Fruit fly (Drosophila melanogaster) whole organism, embryonic: Measurements from ENCODE around the gene CG32032.
A peak's percentile ranks its signal among the peaks of the same experiment; 100 is the strongest.

Source experiments
- Atf-2 ChIP-seq: fragments of 200-800 bp; sonication (Bioruptor generic); optimal IDR thresholded peaks from 2 replicates; lab custom pipeline; 2016; ENCODE audit warnings: missing biosample characterization, missing genetic modification characterization
- CG11398 ChIP-seq: fragments of 200-800 bp; sonication (Bioruptor generic); optimal IDR thresholded peaks from 2 replicates; lab custom pipeline; 2016; ENCODE audit warnings: missing biosample characterization, missing genetic modification characterization
- CG12391 ChIP-seq: fragments of 200-800 bp; sonication (Bioruptor generic); optimal IDR thresholded peaks from 3 replicates; lab custom pipeline; 2018; ENCODE audit warnings: missing biosample characterization, mild to moderate bottlenecking, missing genetic modification characterization, moderate library complexity
- CG14441 ChIP-seq: fragments of 200-800 bp; sonication (Bioruptor generic); IDR thresholded peaks from 2 replicates; pipeline ENCODE4 v1.3.6; 2022; ENCODE audit warnings: missing biosample characterization, missing genetic modification characterization
- CG17359 ChIP-seq: fragments of 200-800 bp; sonication (Bioruptor generic); optimal IDR thresholded peaks from 3 replicates; lab custom pipeline; 2018; ENCODE audit warnings: missing biosample characterization, mild to moderate bottlenecking, missing genetic modification characterization, moderate library complexity
- CG17568 ChIP-seq: fragments of 200-800 bp; sonication (Bioruptor generic); optimal IDR thresholded peaks from 2 replicates; lab custom pipeline; 2018; ENCODE audit warnings: missing biosample characterization, mild to moderate bottlenecking, missing genetic modification characterization, moderate library complexity
- CG2199 ChIP-seq: fragments of 200-800 bp; sonication (Bioruptor generic); IDR thresholded peaks from 3 replicates; pipeline ENCODE4 v1.3.6; 2022; ENCODE audit warnings: missing biosample characterization, missing genetic modification characterization
- CG2875 ChIP-seq: fragments of 200-800 bp; sonication (Bioruptor generic); optimal IDR thresholded peaks from 2 replicates; lab custom pipeline; 2017; ENCODE audit warnings: missing biosample characterization, mild to moderate bottlenecking, missing genetic modification characterization, missing genetic modification reagents
- CG30020 ChIP-seq: fragments of 200-800 bp; optimal IDR thresholded peaks from 2 replicates; lab custom pipeline; 2019; ENCODE audit warnings: missing biosample characterization, mild to moderate bottlenecking, missing genetic modification characterization, moderate library complexity
- CG32767 ChIP-seq: fragments of 200-800 bp; sonication (Bioruptor generic); IDR thresholded peaks from 2 replicates; pipeline ENCODE4 v1.3.6; 2022; ENCODE audit warnings: missing biosample characterization, missing genetic modification characterization
- CG34376 ChIP-seq: fragments of 200-800 bp; sonication (Bioruptor generic); optimal IDR thresholded peaks from 2 replicates; lab custom pipeline; 2018; ENCODE audit warnings: missing biosample characterization, mild to moderate bottlenecking, missing genetic modification characterization
- CG4328 ChIP-seq: fragments of 200-800 bp; sonication (Bioruptor generic); optimal IDR thresholded peaks from 3 replicates; lab custom pipeline; 2017; ENCODE audit warnings: missing biosample characterization, missing genetic modification reagents, missing genetic modification characterization
- CG8281 ChIP-seq: fragments of 200-800 bp; sonication (Bioruptor generic); optimal IDR thresholded peaks from 2 replicates; lab custom pipeline; 2018; ENCODE audit warnings: missing biosample characterization, mild to moderate bottlenecking, missing genetic modification characterization, moderate library complexity
- CG8290 ChIP-seq, 3 experiments: fragments of 200-800 bp; sonication (Bioruptor generic); optimal IDR thresholded peaks; 2 replicates each; lab custom pipeline; 2016 to 2019; ENCODE audit warnings: missing biosample characterization in 3 of 3, missing genetic modification characterization in 3 of 3, mild to moderate bottlenecking in 2 of 3, moderate library complexity in 1 of 3
- Dll ChIP-seq: fragments of 200-800 bp; sonication (Bioruptor generic); IDR thresholded peaks from 4 replicates; pipeline ENCODE4 v1.3.6; 2022; ENCODE audit warnings: missing biosample characterization, missing genetic modification characterization; ENCODE audit not compliant: partially characterized antibody
- Doc2 ChIP-seq: fragments of 200-800 bp; sonication (Bioruptor generic); IDR thresholded peaks from 2 replicates; pipeline ENCODE4 v1.3.6; 2022; ENCODE audit warnings: missing biosample characterization, missing genetic modification characterization
- Drgx ChIP-seq: fragments of 200-800 bp; sonication (Bioruptor generic); IDR thresholded peaks from 2 replicates; pipeline ENCODE4 v1.3.6; 2022; ENCODE audit warnings: missing biosample characterization, missing genetic modification characterization
- Max ChIP-seq: fragments of 200-800 bp; sonication (Bioruptor generic); optimal IDR thresholded peaks from 2 replicates; lab custom pipeline; 2016; ENCODE audit warnings: missing biosample characterization, mild to moderate bottlenecking, missing genetic modification characterization
- Mes4 ChIP-seq: fragments of 200-800 bp; sonication (Bioruptor generic); optimal IDR thresholded peaks from 2 replicates; lab custom pipeline; 2016; ENCODE audit warnings: missing biosample characterization, missing genetic modification characterization
- Nf-YB ChIP-seq: fragments of 200-800 bp; sonication (Bioruptor generic); optimal IDR thresholded peaks from 3 replicates; lab custom pipeline; 2019; ENCODE audit warnings: missing biosample characterization, mild to moderate bottlenecking, missing genetic modification characterization, moderate library complexity
- Ptx1 ChIP-seq: fragments of 200-800 bp; sonication (Bioruptor generic); IDR thresholded peaks from 2 replicates; pipeline ENCODE4 v1.3.6; 2022; ENCODE audit warnings: missing biosample characterization, missing genetic modification characterization
- Rx ChIP-seq: fragments of 200-800 bp; sonication (Bioruptor generic); IDR thresholded peaks from 2 replicates; pipeline ENCODE4 v1.3.6; 2022; ENCODE audit warnings: missing biosample characterization, missing genetic modification characterization
- Six4 ChIP-seq: fragments of 200-800 bp; sonication (Bioruptor generic); optimal IDR thresholded peaks from 2 replicates; lab custom pipeline; 2016; ENCODE audit warnings: missing biosample characterization, missing genetic modification characterization
- Taf1 ChIP-seq: fragments of 200-800 bp; sonication (Bioruptor generic); IDR thresholded peaks from 2 replicates; pipeline ENCODE4 v1.3.6; 2022; ENCODE audit warnings: missing biosample characterization, missing genetic modification characterization
- Tbp ChIP-seq: fragments of >200 bp; optimal IDR thresholded peaks from 2 replicates; lab custom pipeline; 2018; ENCODE audit warnings: missing biosample characterization, missing genetic modification characterization
- aop ChIP-seq: fragments of 200-800 bp; sonication (Bioruptor generic); IDR thresholded peaks from 2 replicates; pipeline ENCODE4 v1.3.6; 2022; ENCODE audit warnings: missing biosample characterization, missing genetic modification characterization
- caup ChIP-seq: fragments of 200-800 bp; sonication (Bioruptor generic); optimal IDR thresholded peaks from 3 replicates; lab custom pipeline; 2017; ENCODE audit warnings: missing biosample characterization, mild to moderate bottlenecking, missing genetic modification characterization, moderate library complexity; ENCODE audit not compliant: severe bottlenecking
- chm ChIP-seq: fragments of 200-800 bp; sonication (Bioruptor generic); IDR thresholded peaks from 2 replicates; pipeline ENCODE4 v1.3.6; 2022; ENCODE audit warnings: missing biosample characterization, missing genetic modification characterization
- crol ChIP-seq: fragments of 200-800 bp; sonication (Bioruptor generic); IDR thresholded peaks from 2 replicates; pipeline ENCODE4 v1.3.6; 2022; ENCODE audit warnings: missing biosample characterization, missing genetic modification characterization
- da ChIP-seq: fragments of 200-800 bp; sonication (Bioruptor generic); optimal IDR thresholded peaks from 2 replicates; lab custom pipeline; 2016; ENCODE audit warnings: missing biosample characterization, missing genetic modification characterization
- dimm ChIP-seq: fragments of 200-800 bp; sonication (Bioruptor generic); IDR thresholded peaks from 2 replicates; pipeline ENCODE4 v1.3.6; 2022; ENCODE audit warnings: missing biosample characterization, missing genetic modification characterization
- exex ChIP-seq: fragments of 200-800 bp; sonication (Bioruptor generic); optimal IDR thresholded peaks from 4 replicates; lab custom pipeline; 2018; ENCODE audit warnings: missing biosample characterization, mild to moderate bottlenecking, missing genetic modification characterization, moderate library complexity
- fd96Cb ChIP-seq: fragments of 200-800 bp; sonication (Bioruptor generic); optimal IDR thresholded peaks from 2 replicates; lab custom pipeline; 2018; ENCODE audit warnings: missing biosample characterization, mild to moderate bottlenecking, missing genetic modification characterization, moderate library complexity
- gce ChIP-seq: fragments of 200-800 bp; sonication (Bioruptor generic); IDR thresholded peaks from 3 replicates; pipeline ENCODE4 v1.3.6; 2022; ENCODE audit warnings: missing biosample characterization, missing genetic modification characterization
- gcm ChIP-seq: fragments of 200-800 bp; sonication (Bioruptor generic); optimal IDR thresholded peaks from 2 replicates; lab custom pipeline; 2019; ENCODE audit warnings: missing biosample characterization, mild to moderate bottlenecking, missing genetic modification characterization, moderate library complexity
- hbn ChIP-seq: fragments of 200-800 bp; sonication (Bioruptor generic); IDR thresholded peaks from 2 replicates; pipeline ENCODE4 v1.3.6; 2022; ENCODE audit warnings: missing biosample characterization, missing genetic modification characterization; ENCODE audit not compliant: partially characterized antibody
- inv ChIP-seq: fragments of 200-800 bp; sonication (Bioruptor generic); IDR thresholded peaks from 2 replicates; pipeline ENCODE4 v1.3.6; 2022; ENCODE audit warnings: missing biosample characterization, missing genetic modification characterization; ENCODE audit not compliant: partially characterized antibody
- nau ChIP-seq: fragments of 200-800 bp; sonication (Bioruptor generic); optimal IDR thresholded peaks from 3 replicates; lab custom pipeline; 2017; ENCODE audit warnings: missing biosample characterization, mild to moderate bottlenecking, missing genetic modification characterization, missing genetic modification reagents
- oc ChIP-seq: fragments of 200-800 bp; sonication (Bioruptor generic); optimal IDR thresholded peaks from 2 replicates; lab custom pipeline; 2018; ENCODE audit warnings: missing biosample characterization, mild to moderate bottlenecking, missing genetic modification characterization, moderate library complexity
- repo ChIP-seq: fragments of 200-800 bp; sonication (Bioruptor generic); optimal IDR thresholded peaks from 2 replicates; lab custom pipeline; 2016; ENCODE audit warnings: missing biosample characterization, missing genetic modification characterization
- salm ChIP-seq: fragments of 200-800 bp; sonication (Bioruptor generic); optimal IDR thresholded peaks from 2 replicates; lab custom pipeline; 2018; ENCODE audit warnings: missing biosample characterization, mild to moderate bottlenecking, missing genetic modification characterization
- schlank ChIP-seq: fragments of 200-800 bp; sonication (Bioruptor generic); optimal IDR thresholded peaks from 2 replicates; lab custom pipeline; 2018; ENCODE audit warnings: missing biosample characterization, mild to moderate bottlenecking, missing genetic modification characterization
- scrt ChIP-seq: fragments of 200-800 bp; sonication (Bioruptor generic); optimal IDR thresholded peaks from 2 replicates; lab custom pipeline; 2018; ENCODE audit warnings: missing biosample characterization, mild to moderate bottlenecking, missing genetic modification characterization, moderate library complexity
- tap ChIP-seq: fragments of 200-800 bp; optimal IDR thresholded peaks from 3 replicates; lab custom pipeline; 2019; ENCODE audit warnings: missing biosample characterization, mild to moderate bottlenecking, missing genetic modification characterization, moderate library complexity
- tll ChIP-seq, 2 experiments: fragments of 200-800 bp in 1 of 2; fragments of >200 bp in 1 of 2; sonication (Bioruptor generic) in 1 of 2; optimal IDR thresholded peaks; 2 replicates each; lab custom pipeline; 2017 to 2019; ENCODE audit warnings: missing biosample characterization in 2 of 2, missing genetic modification characterization in 2 of 2, mild to moderate bottlenecking in 1 of 2, moderate library complexity in 1 of 2
- ttk ChIP-seq: fragments of 200-800 bp; sonication (Bioruptor generic); IDR thresholded peaks from 2 replicates; pipeline ENCODE4 v2.1.2; 2022; ENCODE audit warnings: missing biosample characterization, missing genetic modification characterization
- tup ChIP-seq: fragments of 200-800 bp; sonication (Bioruptor generic); optimal IDR thresholded peaks from 2 replicates; lab custom pipeline; 2016; ENCODE audit warnings: missing biosample characterization, mild to moderate bottlenecking, missing genetic modification characterization, moderate library complexity
- wek ChIP-seq: fragments of 200-800 bp; sonication (Bioruptor generic); optimal IDR thresholded peaks from 3 replicates; lab custom pipeline; 2018; ENCODE audit warnings: missing biosample characterization, mild to moderate bottlenecking, missing genetic modification characterization, moderate library complexity

Gene CG32032

dm6 chr3L:9114404-9114803 is 21.6 kb downstream of the CG32032 start (continued):
- TF ChIP-seq CG17568 (GFP tag; lab: Kevin White, UChicago) (no peak), repo (GFP tag; lab: Kevin White, UChicago) (no peak), Six4 (GFP tag; lab: Kevin White, UChicago) (no peak), Rx (GFP tag; lab: Robert Waterston, UW) (no peak), Mes4 (GFP tag; lab: Kevin White, UChicago) (no peak), exex (tag; lab: Kevin White, UChicago) (peak; percentile 65), Dll (GFP tag; lab: Robert Waterston, UW) (no peak), schlank (no peak), Tbp (GFP tag; lab: Kevin White, UChicago) (no peak), chm (GFP tag; lab: Robert Waterston, UW) (no peak), gce (GFP tag; lab: Robert Waterston, UW) (no peak), Nf-YB (GFP tag; lab: Kevin White, UChicago) (peak; percentile 40), CG2199 (GFP tag; lab: Robert Waterston, UW) (peak; percentile 80; the same call in 2 of the 3 replicates), Max (GFP tag; lab: Kevin White, UChicago) (no peak)

DNA sequence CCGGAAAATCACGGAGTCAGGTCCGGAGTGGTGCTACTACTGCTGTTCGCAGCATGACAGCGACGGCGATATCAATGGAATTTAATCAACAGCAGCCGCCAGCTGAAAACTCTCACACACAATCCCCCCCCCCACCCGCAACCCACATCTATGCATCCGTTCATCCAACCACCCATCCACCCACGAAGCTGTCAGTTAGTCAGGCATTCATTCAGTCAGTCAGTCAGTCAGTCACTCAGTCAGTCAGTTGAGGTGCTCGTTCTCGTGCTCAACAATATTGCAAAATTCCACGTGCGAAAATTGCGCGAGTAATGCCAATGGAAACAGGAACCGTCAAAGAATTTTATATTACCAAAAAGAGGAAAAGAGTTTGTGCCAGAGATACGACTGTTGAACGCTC is 22.8 kb downstream of the CG32032 start:
- 0 out of 2 replicates have a peak, but pooled peaks have one; percentile 8 for TF ChIP-seq Ptx1 (GFP tag; lab: Robert Waterston, UW)
- no peak for TF ChIP-seq tll (GFP tag; optimal IDR thresholded peaks at IDR 0.05; lab: Kevin White, UChicago)
- TF ChIP-seq crol = peak; percentile 41; the same call in 1 of the 2 replicates
- peak; percentile 95 for TF ChIP-seq CG8281 (tag; lab: Kevin White, UChicago)
- no peak for TF ChIP-seq Taf1 (GFP tag; lab: Robert Waterston, UW)
- TF ChIP-seq CG30020 (tag; lab: Kevin White, UChicago) = no peak
- TF ChIP-seq salm (tag; lab: Kevin White, UChicago) = no peak
- no peak for TF ChIP-seq gcm (GFP tag; lab: Kevin White, UChicago)
- TF ChIP-seq inv = no peak
- TF ChIP-seq scrt (GFP tag; lab: Kevin White, UChicago) = no peak

- no peak for TF ChIP-seq Atf-2 (GFP tag; lab: Kevin White, UChicago)
- no peak for TF ChIP-seq CG8290 (GFP tag; optimal IDR thresholded peaks at IDR 0.05; lab: Kevin White, UChicago)
- no peak for TF ChIP-seq CG8290 (tag; optimal IDR thresholded peaks at IDR 0.05; lab: Kevin White, UChicago)
- no peak for TF ChIP-seq CG12391
- no peak for TF ChIP-seq wek
- TF ChIP-seq nau (GFP tag; lab: Kevin White, UChicago) = no peak
- no peak for TF ChIP-seq CG17359 (tag; lab: Kevin White, UChicago)
- no peak for TF ChIP-seq CG14441
- 0 out of 2 replicates have a peak, but pooled peaks have one; percentile 31 for TF ChIP-seq ttk
- no peak for TF ChIP-seq tap
- TF ChIP-seq caup (GFP tag; lab: Kevin White, UChicago) = no peak
- no peak for TF ChIP-seq dimm (GFP tag; lab: Robert Waterston, UW)
- TF ChIP-seq tup = no peak
- no peak for TF ChIP-seq CG11398
- peak; percentile 36 for TF ChIP-seq Ptx1 (GFP tag; lab: Robert Waterston, UW)
- TF ChIP-seq fd96Cb (tag; lab: Kevin White, UChicago) = no peak
- TF ChIP-seq CG32767 (GFP tag; lab: Robert Waterston, UW) = 0 out of 2 replicates have a peak, but pooled peaks have one; percentile 9
- no peak for TF ChIP-seq oc (tag; lab: Kevin White, UChicago)
- no peak for TF ChIP-seq CG2875 (GFP tag; lab: Kevin White, UChicago)
- TF ChIP-seq aop = no peak
- TF ChIP-seq hbn (GFP tag; lab: Robert Waterston, UW) = no peak
- no peak for TF ChIP-seq Doc2
- no peak for TF ChIP-seq CG4328 (GFP tag; lab: Kevin White, UChicago)
- peak; percentile 59 for TF ChIP-seq Drgx (GFP tag; lab: Robert Waterston, UW)
- no peak for TF ChIP-seq CG34376 (GFP tag; lab: Kevin White, UChicago)
- no peak for TF ChIP-seq da (GFP tag; lab: Kevin White, UChicago)
These were observed 26.7 kb downstream of the CG32032 start for dm6 chr3L:9119564-9119963.
